Worm (Caenorhabditis elegans): ENCODE data around the gene Y57A10A.4.

- no peak for TF ChIP-seq unc-62 (GFP tag; optimal IDR thresholded peaks at IDR 0.05)
- TF ChIP-seq pha-4 (tag; optimal IDR thresholded peaks at IDR 0.05): no peak
- TF ChIP-seq tbx-8 (GFP tag; optimal IDR thresholded peaks at IDR 0.05): no peak
- TF ChIP-seq nhr-237 (tag; optimal IDR thresholded peaks at IDR 0.05): no peak
- no peak for TF ChIP-seq ces-1 (GFP tag; optimal IDR thresholded peaks at IDR 0.05)
- no peak for TF ChIP-seq mab-5 (tag; optimal IDR thresholded peaks at IDR 0.05)
- no peak for TF ChIP-seq nhr-12 (tag; optimal IDR thresholded peaks at IDR 0.05)
- TF ChIP-seq nhr-28 (tag; optimal IDR thresholded peaks at IDR 0.05): no peak
- no peak for TF ChIP-seq M03D4.4 (tag; optimal IDR thresholded peaks at IDR 0.05)
- TF ChIP-seq elt-3 (tag; optimal IDR thresholded peaks at IDR 0.05): no peak
These were observed 17.9 kb downstream of the Y57A10A.4 start for ce11 chrII:12169487-12170128.

Data from whole organism, mixed stage, embryonic.